Fruit fly (Drosophila melanogaster): Measurements from ENCODE around the gene CG14327.

The CG14327 gene

DNA sequence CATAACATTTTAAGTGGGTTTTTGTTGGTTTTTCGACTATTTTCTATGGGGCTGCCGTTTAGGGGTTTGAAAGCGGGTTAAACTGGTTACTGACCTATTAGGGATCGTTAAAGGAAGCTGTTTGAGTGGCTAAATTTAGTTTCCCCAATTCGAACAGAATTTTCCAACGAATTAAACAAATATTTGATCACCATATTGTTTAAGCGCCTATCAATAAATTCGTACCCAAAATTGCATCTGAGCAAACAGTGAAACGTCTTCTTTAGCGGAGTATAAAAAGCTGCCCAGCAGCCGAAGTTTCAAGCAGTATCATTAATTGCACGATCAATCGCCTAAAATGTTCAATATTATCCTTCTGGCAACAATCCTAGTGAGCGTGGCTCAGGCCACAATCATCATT, 19.4 kb upstream of the CG14327 start, which contains the start of gene Sgs5bis:
TSS of gene Sgs5bis (plus strand) at position 301 of the 400 bp plus-strand sequence.
- TF ChIP-seq CG34367 (tag; optimal IDR thresholded peaks at IDR 0.05): no peak
- no peak for TF ChIP-seq CG9948 (tag; optimal IDR thresholded peaks at IDR 0.05)
- no peak for TF ChIP-seq Ets98B (GFP tag; IDR thresholded peaks at IDR 0.05)
- no peak for TF ChIP-seq Pif1A (GFP tag; optimal IDR thresholded peaks at IDR 0.05)
- no peak for TF ChIP-seq CG4496 (GFP tag; IDR thresholded peaks at IDR 0.05)
- TF ChIP-seq CG12605 (GFP tag; IDR thresholded peaks at IDR 0.05): no peak
- no peak for TF ChIP-seq Snoo (tag; optimal IDR thresholded peaks at IDR 0.05)
- no peak for TF ChIP-seq CG10348 (GFP tag; IDR thresholded peaks at IDR 0.05)
- no peak for TF ChIP-seq CG13204 (GFP tag; optimal IDR thresholded peaks at IDR 0.05)
- no peak for TF ChIP-seq fd96Ca (GFP tag; IDR thresholded peaks at IDR 0.05)
- no peak for TF ChIP-seq CG14655 (GFP tag; optimal IDR thresholded peaks at IDR 0.05)
- no peak for TF ChIP-seq EcR (GFP tag; optimal IDR thresholded peaks at IDR 0.05)
- no peak for TF ChIP-seq D1 (tag; optimal IDR thresholded peaks at IDR 0.05)
- no peak for TF ChIP-seq CG8301 (tag; optimal IDR thresholded peaks at IDR 0.05)
- no peak for TF ChIP-seq CG32121 (GFP tag; IDR thresholded peaks at IDR 0.05)
- no peak for TF ChIP-seq rn (GFP tag; IDR thresholded peaks at IDR 0.05)
- TF ChIP-seq CG17806 (tag; optimal IDR thresholded peaks at IDR 0.05): no peak
- no peak for TF ChIP-seq CG15710 (tag; optimal IDR thresholded peaks at IDR 0.05)
- TF ChIP-seq CG8159 (tag; optimal IDR thresholded peaks at IDR 0.05): no peak
- no peak for TF ChIP-seq gl (tag; optimal IDR thresholded peaks at IDR 0.05)

DNA sequence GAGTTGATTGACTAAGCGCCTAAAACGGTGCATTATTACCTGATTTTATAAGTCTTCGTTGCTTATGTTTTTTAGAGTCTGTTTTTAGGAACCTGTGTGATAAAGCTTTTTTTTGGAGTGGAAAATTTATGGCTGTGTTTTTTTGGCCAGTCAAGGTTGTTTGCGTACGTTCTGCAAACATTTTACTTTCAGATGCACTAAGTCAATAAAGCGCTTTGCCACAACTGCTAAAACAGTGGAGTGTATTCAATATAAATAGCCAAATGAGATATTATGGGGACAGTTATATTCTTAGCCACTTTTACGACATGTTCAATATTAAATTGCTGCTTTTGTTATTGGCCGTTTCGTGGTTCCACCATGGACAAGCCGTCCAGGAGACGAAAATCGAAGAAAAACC, 18.4 kb upstream of the CG14327 start, which contains the start of gene Sgs5:
TSS of gene Sgs5 (plus strand) at position 279 of the 400 bp plus-strand sequence.
- TF ChIP-seq D1 (tag; optimal IDR thresholded peaks at IDR 0.05) (no peak), CG15710 (tag; optimal IDR thresholded peaks at IDR 0.05) (no peak), CG14655 (GFP tag; optimal IDR thresholded peaks at IDR 0.05) (no peak), CG12605 (GFP tag; IDR thresholded peaks at IDR 0.05) (no peak), CG10348 (GFP tag; IDR thresholded peaks at IDR 0.05) (no peak), Pif1A (GFP tag; optimal IDR thresholded peaks at IDR 0.05) (no peak), CG34367 (tag; optimal IDR thresholded peaks at IDR 0.05) (no peak), EcR (GFP tag; optimal IDR thresholded peaks at IDR 0.05) (no peak), Pif1B (GFP tag; optimal IDR thresholded peaks at IDR 0.05) (no peak), CG4496 (GFP tag; IDR thresholded peaks at IDR 0.05) (no peak), CG13204 (GFP tag; optimal IDR thresholded peaks at IDR 0.05) (no peak), CG17806 (tag; optimal IDR thresholded peaks at IDR 0.05) (no peak)

DNA sequence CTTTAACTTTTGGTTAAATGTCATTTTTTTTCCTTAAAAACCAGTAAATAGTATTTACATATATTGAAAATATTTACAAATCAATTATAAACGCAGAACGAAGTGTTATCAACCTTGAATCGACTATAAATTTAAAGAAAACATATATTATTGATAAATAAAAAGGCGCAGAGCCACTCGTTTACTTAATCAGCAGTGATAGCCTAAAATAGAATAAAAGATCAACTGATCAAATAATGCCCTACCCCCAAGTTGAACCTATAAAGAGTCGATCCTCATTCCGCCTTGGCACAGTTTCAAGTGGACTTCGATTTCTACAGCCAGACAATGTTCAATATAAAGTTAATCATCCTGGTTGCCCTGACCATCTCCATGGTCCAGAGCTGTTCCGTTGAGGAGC, 17.3 kb upstream of the CG14327 start, which contains the start of gene CG7606:
TSS of gene CG7606 (plus strand) at position 301 of the 400 bp plus-strand sequence.
- no peak for TF ChIP-seq CG10348 (GFP tag; IDR thresholded peaks at IDR 0.05)
- TF ChIP-seq CG8159 (tag; optimal IDR thresholded peaks at IDR 0.05): no peak

DNA sequence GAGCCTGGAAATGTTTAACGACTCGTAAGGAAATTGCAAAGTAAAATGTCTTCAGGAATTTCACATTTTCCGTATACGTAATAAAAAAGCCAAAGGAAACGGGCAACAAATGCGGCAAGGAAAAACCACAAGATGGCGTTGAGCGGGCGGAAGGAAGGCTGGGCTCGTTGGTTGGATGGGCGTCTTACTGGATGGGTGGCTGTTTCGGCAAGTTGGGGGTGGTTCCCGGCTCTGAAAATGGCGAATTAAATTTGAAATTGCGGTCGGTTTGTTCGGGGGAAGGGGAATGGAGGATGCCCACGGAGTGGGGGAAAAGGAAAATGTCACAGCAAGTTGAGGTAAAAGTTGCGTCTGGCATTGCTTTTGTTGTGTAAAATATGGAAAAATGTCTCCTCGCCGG, 13.8 kb upstream of the CG14327 start:
- TF ChIP-seq CG9948 (tag; optimal IDR thresholded peaks at IDR 0.05): no peak

DNA sequence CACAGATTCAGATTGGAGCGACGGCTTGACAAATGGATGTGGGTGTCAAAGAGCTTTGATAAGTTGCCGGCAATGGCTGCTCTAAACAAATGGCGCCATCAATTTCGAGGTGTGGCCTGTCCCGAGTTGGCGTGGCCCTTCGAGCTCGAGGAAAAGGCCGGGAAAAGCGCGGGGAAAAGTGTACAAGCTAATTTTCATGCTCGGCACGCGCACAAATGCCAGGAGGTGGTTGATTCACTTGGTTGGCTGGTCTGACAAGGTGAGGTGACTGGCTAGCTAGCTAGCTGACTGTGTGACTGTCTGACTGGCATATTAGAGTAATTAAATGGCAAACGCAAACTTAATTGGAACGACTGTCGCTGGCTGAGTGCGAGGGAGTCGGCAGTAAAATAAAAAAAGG, 11.6 kb upstream of the CG14327 start:
- TF ChIP-seq CG17806 (tag; optimal IDR thresholded peaks at IDR 0.05) (no peak), D1 (tag; optimal IDR thresholded peaks at IDR 0.05) (no peak), gl (tag; optimal IDR thresholded peaks at IDR 0.05) (no peak), CG4496 (GFP tag; IDR thresholded peaks at IDR 0.05) (no peak), Ets98B (GFP tag; IDR thresholded peaks at IDR 0.05) (no peak), CG8301 (tag; optimal IDR thresholded peaks at IDR 0.05) (no peak)

DNA sequence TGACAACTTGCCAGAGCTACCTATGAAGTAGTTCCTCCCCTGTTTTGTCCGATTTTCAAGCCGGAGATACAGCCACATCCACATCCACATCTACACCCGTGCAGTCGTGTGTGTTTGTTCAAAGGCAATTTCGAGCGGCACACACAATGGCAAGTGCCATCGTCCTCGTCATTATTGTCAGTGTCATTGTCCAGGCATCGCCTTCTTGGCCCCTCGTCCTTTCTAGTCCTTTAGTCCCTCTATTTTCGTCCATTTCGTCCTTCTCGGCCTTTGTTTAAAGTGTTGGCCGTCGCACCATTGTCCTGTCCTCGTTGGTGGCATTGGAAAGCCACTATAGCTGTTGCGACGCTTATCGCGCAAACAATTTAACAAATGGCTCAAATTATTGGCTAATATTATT, 10.5 kb upstream of the CG14327 start:
- TF ChIP-seq Pif1A (GFP tag; optimal IDR thresholded peaks at IDR 0.05): no peak
- TF ChIP-seq CG8301 (tag; optimal IDR thresholded peaks at IDR 0.05): no peak
- TF ChIP-seq Pif1B (GFP tag; optimal IDR thresholded peaks at IDR 0.05): no peak
- no peak for TF ChIP-seq CG13204 (GFP tag; optimal IDR thresholded peaks at IDR 0.05)
- no peak for TF ChIP-seq CG4496 (GFP tag; IDR thresholded peaks at IDR 0.05)
- no peak for TF ChIP-seq CG14655 (GFP tag; optimal IDR thresholded peaks at IDR 0.05)
- TF ChIP-seq CG17806 (tag; optimal IDR thresholded peaks at IDR 0.05): no peak
- TF ChIP-seq Ets98B (GFP tag; IDR thresholded peaks at IDR 0.05): no peak
- TF ChIP-seq CG9948 (tag; optimal IDR thresholded peaks at IDR 0.05): no peak
- TF ChIP-seq CG10348 (GFP tag; IDR thresholded peaks at IDR 0.05): no peak
- TF ChIP-seq Snoo (tag; optimal IDR thresholded peaks at IDR 0.05): no peak
- TF ChIP-seq D1 (tag; optimal IDR thresholded peaks at IDR 0.05): no peak
- TF ChIP-seq CG15710 (tag; optimal IDR thresholded peaks at IDR 0.05): no peak
- no peak for TF ChIP-seq EcR (GFP tag; optimal IDR thresholded peaks at IDR 0.05)
- TF ChIP-seq CG12605 (GFP tag; IDR thresholded peaks at IDR 0.05): no peak
- TF ChIP-seq CG8159 (tag; optimal IDR thresholded peaks at IDR 0.05): no peak
- TF ChIP-seq gl (tag; optimal IDR thresholded peaks at IDR 0.05): no peak
- TF ChIP-seq CG32121 (GFP tag; IDR thresholded peaks at IDR 0.05): no peak
- no peak for TF ChIP-seq fd96Ca (GFP tag; IDR thresholded peaks at IDR 0.05)

DNA sequence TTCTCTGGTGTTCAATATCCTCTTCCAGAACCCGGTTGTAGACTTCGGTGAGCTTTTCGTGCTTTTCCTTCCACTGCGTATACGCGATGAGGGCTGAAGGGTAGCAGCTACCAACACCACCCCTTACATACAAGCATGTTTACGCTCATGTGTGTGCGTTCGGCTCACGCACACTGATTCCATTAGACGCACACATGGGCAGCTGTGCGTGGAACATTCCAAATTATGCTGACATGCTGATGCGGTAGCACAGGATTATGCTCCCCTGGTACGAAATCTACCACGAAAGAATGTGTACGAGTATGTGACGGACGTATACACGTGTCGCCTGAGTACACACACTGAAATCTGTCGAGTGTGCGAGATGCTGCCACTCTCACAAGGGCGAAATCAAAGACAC, 9.8 kb upstream of the CG14327 start:
- TF ChIP-seq Ets98B (GFP tag; IDR thresholded peaks at IDR 0.05) (no peak), D1 (tag; optimal IDR thresholded peaks at IDR 0.05) (peak; percentile 11)
